Worm (Caenorhabditis elegans) whole organism, young adult: ENCODE results near the gene col-76.

Experiments
- atf-7 ChIP-seq: sonication (generic microtip); optimal IDR thresholded peaks from 2 replicates; lab custom pipeline; 2017; ENCODE audit warnings: mild to moderate bottlenecking, missing genetic modification characterization, missing compliant biosample characterization
- hmg-1.2 ChIP-seq: fragments of 200-800 bp; sonication (Bioruptor generic); IDR thresholded peaks from 2 replicates; pipeline ENCODE4 v1.3.6; 2022; ENCODE audit warnings: missing genetic modification reagents, missing genetic modification characterization, missing compliant biosample characterization
- mxl-1 ChIP-seq: sonication (generic microtip); optimal IDR thresholded peaks from 2 replicates; lab custom pipeline; 2016; ENCODE audit warnings: missing genetic modification characterization, missing compliant biosample characterization
- sea-2 ChIP-seq: fragments of 200-800 bp; sonication (Bioruptor generic); IDR thresholded peaks from 2 replicates; pipeline ENCODE4 v1.3.6; 2022; ENCODE audit warnings: missing genetic modification characterization, missing compliant biosample characterization
- snpc-3.4 ChIP-seq: sonication (generic microtip); optimal IDR thresholded peaks from 2 replicates; lab custom pipeline; 2017; ENCODE audit warnings: missing genetic modification characterization, mild to moderate bottlenecking, missing compliant biosample characterization, antibody characterized with exemption, moderate library complexity, missing genotype, missing genetic modification reagents

ce11 chrII:8216433-8216832 is 12.3 kb downstream of the col-76 start, which contains the start of gene M110.3:
- no peak for TF ChIP-seq mxl-1 (tag; lab: Kevin White, UChicago)
- no peak for TF ChIP-seq atf-7 (tag; lab: Kevin White, UChicago)
- no peak for TF ChIP-seq sea-2 (GFP tag; lab: Robert Waterston, UW)
- peak; percentile 36 for TF ChIP-seq snpc-3.4 (tag; lab: Kevin White, UChicago)
- peak; percentile 90; the same call in 1 of the 2 replicates for TF ChIP-seq hmg-1.2 (GFP tag; lab: Robert Waterston, UW)
